Worm (Caenorhabditis elegans) whole organism, L1 larva: ENCODE data around the gene blos-8.

Source experiments
- aly-2 ChIP-seq: fragments of 150-350 bp; optimal IDR thresholded peaks from 2 replicates; lab custom pipeline; 2014; ENCODE audit warnings: missing biosample characterization, missing genetic modification characterization
- blmp-1 ChIP-seq: fragments of 150-350 bp; optimal IDR thresholded peaks from 2 replicates; lab custom pipeline; 2014; ENCODE audit warnings: missing biosample characterization, missing genetic modification characterization
- ceh-63 ChIP-seq: fragments of 200-800 bp; sonication (Bioruptor generic); optimal IDR thresholded peaks from 2 replicates; lab custom pipeline; 2018; ENCODE audit warnings: mild to moderate bottlenecking, missing genetic modification characterization, missing compliant biosample characterization
- ceh-82 ChIP-seq, 3 experiments: fragments of 150-350 bp in 1 of 3; sonication (generic microtip) in 2 of 3; optimal IDR thresholded peaks; 2 replicates each; lab custom pipeline; 2014 to 2017; ENCODE audit warnings: missing biosample characterization in 3 of 3, missing genetic modification characterization in 3 of 3
- ces-1 ChIP-seq: fragments of 150-350 bp; optimal IDR thresholded peaks from 2 replicates; lab custom pipeline; 2014; ENCODE audit warnings: missing biosample characterization, missing genetic modification reagents, missing genetic modification characterization
- dpl-1 ChIP-seq, 3 experiments: fragments of 150-350 bp in 2 of 3; sonication (generic microtip) in 1 of 3; optimal IDR thresholded peaks; 2 replicates each; lab custom pipeline; 2014 to 2017; ENCODE audit warnings: missing biosample characterization in 3 of 3, missing genetic modification characterization in 3 of 3, missing genetic modification reagents in 3 of 3
- dsc-1 ChIP-seq: sonication (generic microtip); optimal IDR thresholded peaks from 2 replicates; lab custom pipeline; 2016; ENCODE audit warnings: mild to moderate bottlenecking, missing genetic modification characterization, missing compliant biosample characterization
- efl-1 ChIP-seq, 4 experiments: fragments of 150-350 bp; optimal IDR thresholded peaks in 3 of 4; peaks in 1 of 4; 1 replicate in 1 of 4; 2 replicates in 3 of 4; lab custom pipeline; 2014; ENCODE audit warnings: missing biosample characterization in 2 of 4, missing genetic modification characterization in 2 of 4, missing genetic modification reagents in 2 of 4
- efl-3 ChIP-seq: fragments of 200-800 bp; sonication (Bioruptor generic); optimal IDR thresholded peaks from 2 replicates; lab custom pipeline; 2018; ENCODE audit warnings: mild to moderate bottlenecking, missing genetic modification characterization, missing compliant biosample characterization
- egl-27 ChIP-seq, 2 experiments: fragments of 150-350 bp in 1 of 2; sonication (generic microtip); optimal IDR thresholded peaks; 3 replicates each; lab custom pipeline; 2017 to 2018; ENCODE audit warnings: missing biosample characterization in 2 of 2, missing genetic modification characterization in 2 of 2, missing genetic modification reagents in 2 of 2
- elt-2 ChIP-seq: sonication (generic microtip); optimal IDR thresholded peaks from 2 replicates; lab custom pipeline; 2016; ENCODE audit warnings: missing genetic modification characterization, mild to moderate bottlenecking, inconsistent platforms, missing compliant biosample characterization, missing genetic modification reagents
- elt-3 ChIP-seq, 6 experiments: fragments of 150-350 bp in 1 of 6; sonication (generic microtip); optimal IDR thresholded peaks; 2 replicates each; lab custom pipeline; 2017 to 2018; ENCODE audit warnings: missing biosample characterization in 6 of 6, missing genetic modification characterization in 6 of 6, inconsistent platforms in 1 of 6
- fkh-10 ChIP-seq: sonication (generic microtip); optimal IDR thresholded peaks from 2 replicates; lab custom pipeline; 2017; ENCODE audit warnings: missing biosample characterization, missing genetic modification reagents, missing genetic modification characterization
- fkh-8 ChIP-seq: sonication (generic microtip); optimal IDR thresholded peaks from 2 replicates; lab custom pipeline; 2016; ENCODE audit warnings: mild to moderate bottlenecking, missing genetic modification characterization, missing compliant biosample characterization
- hpl-2 ChIP-seq: fragments of 150-350 bp; optimal IDR thresholded peaks from 2 replicates; lab custom pipeline; 2014; ENCODE audit warnings: missing biosample characterization, missing genetic modification reagents, missing genetic modification characterization
- irx-1 ChIP-seq: sonication (generic microtip); optimal IDR thresholded peaks from 2 replicates; lab custom pipeline; 2016; ENCODE audit warnings: missing genetic modification characterization, missing compliant biosample characterization
- lin-13 ChIP-seq: fragments of 150-350 bp; optimal IDR thresholded peaks from 2 replicates; lab custom pipeline; 2014; ENCODE audit warnings: missing biosample characterization, missing genetic modification reagents, missing genetic modification characterization
- lin-14 ChIP-seq: fragments of 200-800 bp; sonication (Bioruptor generic); optimal IDR thresholded peaks from 2 replicates; lab custom pipeline; 2018; ENCODE audit warnings: mild to moderate bottlenecking, missing genetic modification characterization, moderate library complexity, missing compliant biosample characterization
- lin-15B ChIP-seq: fragments of 150-350 bp; sonication (generic microtip); optimal IDR thresholded peaks from 3 replicates; lab custom pipeline; 2014; ENCODE audit warnings: missing biosample characterization, missing genetic modification characterization
- lin-35 ChIP-seq, 2 experiments: fragments of 150-350 bp; optimal IDR thresholded peaks; 2 replicates each; lab custom pipeline; 2014; ENCODE audit warnings: missing biosample characterization in 2 of 2, missing genetic modification characterization in 2 of 2, missing genetic modification reagents in 2 of 2
- lsy-2 ChIP-seq, 2 experiments: fragments of 150-350 bp; optimal IDR thresholded peaks; 2 replicates each; lab custom pipeline; 2014; ENCODE audit warnings: missing biosample characterization in 2 of 2, missing genetic modification characterization in 2 of 2
- mdl-1 ChIP-seq, 2 experiments: fragments of 150-350 bp; optimal IDR thresholded peaks; 2 replicates each; lab custom pipeline; 2014 to 2017; ENCODE audit warnings: missing biosample characterization in 2 of 2, missing genetic modification characterization in 2 of 2, inconsistent platforms in 1 of 2
- mep-1 ChIP-seq: fragments of 150-350 bp; optimal IDR thresholded peaks from 2 replicates; lab custom pipeline; 2014; ENCODE audit warnings: missing biosample characterization, missing genetic modification characterization
- nhr-12 ChIP-seq: sonication (generic microtip); optimal IDR thresholded peaks from 2 replicates; lab custom pipeline; 2017; ENCODE audit warnings: missing biosample characterization, missing genetic modification characterization
- nhr-19 ChIP-seq: fragments of 200-800 bp; sonication (Bioruptor generic); conservative IDR thresholded peaks from 2 replicates; pipeline ENCODE4 v1.3.6; 2022; ENCODE audit warnings: missing genetic modification characterization, missing compliant biosample characterization
- nhr-20 ChIP-seq: sonication (generic microtip); optimal IDR thresholded peaks from 2 replicates; lab custom pipeline; 2016; ENCODE audit warnings: mild to moderate bottlenecking, missing genetic modification characterization, missing compliant biosample characterization
- nhr-237 ChIP-seq: fragments of 150-350 bp; optimal IDR thresholded peaks from 2 replicates; lab custom pipeline; 2014; ENCODE audit warnings: missing biosample characterization, missing genetic modification characterization
- nhr-28 ChIP-seq: fragments of 150-350 bp; optimal IDR thresholded peaks from 2 replicates; lab custom pipeline; 2014; ENCODE audit warnings: missing biosample characterization, missing genetic modification characterization
- nhr-47 ChIP-seq: sonication (generic microtip); optimal IDR thresholded peaks from 2 replicates; lab custom pipeline; 2016; ENCODE audit warnings: mild to moderate bottlenecking, missing genetic modification characterization, moderate library complexity, missing compliant biosample characterization
- nhr-71 ChIP-seq: sonication (generic microtip); optimal IDR thresholded peaks from 2 replicates; lab custom pipeline; 2016; ENCODE audit warnings: mild to moderate bottlenecking, missing genetic modification characterization, moderate library complexity, missing compliant biosample characterization
- nhr-85 ChIP-seq: sonication (generic microtip); peaks from one replicate; lab custom pipeline; 2016; ENCODE audit warnings: missing genetic modification characterization, inconsistent platforms, missing compliant biosample characterization
- pax-3 ChIP-seq: fragments of 200-800 bp; sonication (Bioruptor generic); optimal IDR thresholded peaks from 2 replicates; lab custom pipeline; 2018; ENCODE audit warnings: mild to moderate bottlenecking, missing genetic modification characterization, moderate library complexity, missing compliant biosample characterization
- rnt-1 ChIP-seq: sonication (generic microtip); optimal IDR thresholded peaks from 2 replicates; lab custom pipeline; 2016; ENCODE audit warnings: mild to moderate bottlenecking, missing genetic modification characterization, moderate library complexity, missing compliant biosample characterization
- snu-23 ChIP-seq: sonication (generic microtip); optimal IDR thresholded peaks from 2 replicates; lab custom pipeline; 2016; ENCODE audit warnings: missing genetic modification characterization, missing compliant biosample characterization
- sup-37 ChIP-seq: fragments of 200-800 bp; sonication (Bioruptor generic); optimal IDR thresholded peaks from 2 replicates; lab custom pipeline; 2018; ENCODE audit warnings: mild to moderate bottlenecking, missing genetic modification characterization, missing compliant biosample characterization
- swsn-7 ChIP-seq: sonication (generic microtip); optimal IDR thresholded peaks from 2 replicates; lab custom pipeline; 2016; ENCODE audit warnings: missing genetic modification characterization, missing compliant biosample characterization
- tbx-2 ChIP-seq: sonication (generic microtip); optimal IDR thresholded peaks from 2 replicates; lab custom pipeline; 2016; ENCODE audit warnings: missing genetic modification characterization, missing compliant biosample characterization
- tlp-1 ChIP-seq: fragments of 150-350 bp; optimal IDR thresholded peaks from 2 replicates; lab custom pipeline; 2014; ENCODE audit warnings: missing biosample characterization, missing genetic modification characterization
- unc-130 ChIP-seq: fragments of 150-350 bp; optimal IDR thresholded peaks from 2 replicates; lab custom pipeline; 2017; ENCODE audit warnings: missing biosample characterization, missing genetic modification characterization, inconsistent platforms
- unc-30 ChIP-seq: sonication (generic microtip); optimal IDR thresholded peaks from 2 replicates; lab custom pipeline; 2017; ENCODE audit warnings: missing biosample characterization, missing genetic modification characterization
- unc-62 ChIP-seq: fragments of 150-350 bp; optimal IDR thresholded peaks from 2 replicates; lab custom pipeline; 2014; ENCODE audit warnings: missing biosample characterization, missing genetic modification reagents, missing genetic modification characterization
- unc-98 ChIP-seq: fragments of 200-800 bp; sonication (Bioruptor generic); IDR thresholded peaks from 2 replicates; pipeline ENCODE4 v1.3.6; 2022; ENCODE audit warnings: missing genetic modification characterization, missing compliant biosample characterization
- xbp-1 ChIP-seq: sonication (generic microtip); optimal IDR thresholded peaks from 2 replicates; lab custom pipeline; 2016; ENCODE audit warnings: missing genetic modification characterization, missing compliant biosample characterization
- zag-1 ChIP-seq: fragments of 150-350 bp; optimal IDR thresholded peaks from 2 replicates; lab custom pipeline; 2014; ENCODE audit warnings: missing biosample characterization, missing genetic modification characterization
- ztf-4 ChIP-seq: fragments of 150-350 bp; optimal IDR thresholded peaks from 2 replicates; lab custom pipeline; 2014; ENCODE audit warnings: missing biosample characterization, missing genetic modification characterization

Gene blos-8

ce11 chrX:15385807-15386349 lies 45.1 kb downstream of the blos-8 start (continued):
- TF ChIP-seq xbp-1 (peak; percentile 28), sup-37 (GFP tag; lab: Kevin White, UChicago) (no peak), pax-3 (tag; lab: Kevin White, UChicago) (no peak), lin-14 (GFP tag; lab: Kevin White, UChicago) (peak; percentile 94), nhr-237 (tag; lab: Kevin White, UChicago) (no peak), fkh-8 (tag; lab: Kevin White, UChicago) (peak; percentile 50), ces-1 (GFP tag; lab: Kevin White, UChicago) (no peak), hpl-2 (no peak), swsn-7 (peak; percentile 54), lin-13 (GFP tag; lab: Kevin White, UChicago) (no peak), nhr-12 (tag; lab: Kevin White, UChicago) (no peak), dsc-1 (tag; lab: Kevin White, UChicago) (no peak), efl-3 (GFP tag; lab: Kevin White, UChicago) (no peak), zag-1 (tag; lab: Kevin White, UChicago) (no peak), ceh-63 (GFP tag; lab: Kevin White, UChicago) (no peak), blmp-1 (no peak), snu-23 (GFP tag; lab: Kevin White, UChicago) (peak; percentile 26), nhr-28 (tag; lab: Kevin White, UChicago) (no peak), tbx-2 (tag; lab: Kevin White, UChicago) (peak; percentile 60), fkh-10 (peak; percentile 87), nhr-47 (peak; percentile 61)
- TF ChIP-seq, all 84 proteins: peak for 20

- TF ChIP-seq nhr-85 (peak; percentile 4), pax-3 (tag; lab: Kevin White, UChicago) (no peak)
Measured at ce11 chrX:15385379-15385778, 45.6 kb downstream of the blos-8 start.

DNA sequence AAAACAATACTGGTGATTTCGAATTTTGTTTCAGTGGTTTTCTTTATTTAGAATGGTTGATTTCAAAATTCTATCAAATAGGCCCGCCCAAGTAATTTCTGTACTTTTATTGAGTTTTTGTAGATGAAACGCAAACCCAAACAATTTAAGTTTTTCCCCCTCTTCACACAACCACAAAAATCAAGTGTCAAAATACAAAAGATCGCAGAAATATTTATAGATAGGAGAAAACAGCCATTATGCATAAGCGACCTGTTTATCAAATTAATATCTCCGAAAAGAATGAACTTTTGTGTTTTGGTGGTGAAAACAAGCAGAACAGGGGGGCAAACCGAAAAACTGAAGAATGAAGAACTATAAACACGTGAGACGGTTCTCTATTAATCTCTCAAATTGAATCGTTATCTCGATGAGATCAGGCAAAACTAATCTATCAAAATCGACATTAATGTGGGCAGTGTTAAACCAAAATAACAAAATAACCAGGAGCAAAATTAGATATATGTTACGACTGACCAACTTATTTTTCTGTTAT lies 46.8 kb downstream of the blos-8 start:
- peak; percentile 81 for TF ChIP-seq blmp-1
- peak in 2 of 6 experiments; percentile 14 to 56 for TF ChIP-seq elt-3 (tag; optimal IDR thresholded peaks at IDR 0.05; lab: Kevin White, UChicago)
- TF ChIP-seq dpl-1 (GFP tag; optimal IDR thresholded peaks at IDR 0.05; lab: Kevin White, UChicago), result no peak
- TF ChIP-seq snu-23 (GFP tag; lab: Kevin White, UChicago), result peak; percentile 26
- TF ChIP-seq aly-2 (tag; lab: Kevin White, UChicago), result no peak
- peak; percentile 68 for TF ChIP-seq nhr-71 (tag; lab: Kevin White, UChicago)
- no peak for TF ChIP-seq egl-27 (tag; optimal IDR thresholded peaks at IDR 0.05; lab: Kevin White, UChicago)
- TF ChIP-seq lin-14 (GFP tag; lab: Kevin White, UChicago), result peak; percentile 55
- no peak for TF ChIP-seq nhr-28 (tag; lab: Kevin White, UChicago)
- TF ChIP-seq nhr-47, result no peak
- TF ChIP-seq tlp-1 (tag; lab: Kevin White, UChicago), result no peak
- TF ChIP-seq efl-1 (optimal IDR thresholded peaks at IDR 0.05; lab: Kevin White, UChicago), result no peak
- TF ChIP-seq efl-1 (GFP tag; optimal IDR thresholded peaks at IDR 0.05 in 1 of 2; lab: Kevin White, UChicago), result peak in 1 of 2 experiments; percentile 31
- peak; percentile 86 for TF ChIP-seq nhr-85
- TF ChIP-seq ceh-82 (tag; optimal IDR thresholded peaks at IDR 0.05; lab: Kevin White, UChicago), result no peak
- peak; percentile 20 for TF ChIP-seq nhr-20
- TF ChIP-seq lin-35 (GFP tag; optimal IDR thresholded peaks at IDR 0.05; lab: Kevin White, UChicago), result no peak
- TF ChIP-seq, all 84 proteins: peak for 8

ce11 chrX:15382914-15383313 lies 48.1 kb downstream of the blos-8 start:
- TF ChIP-seq unc-130 (tag; lab: Kevin White, UChicago) (peak; percentile 30), lsy-2 (tag; optimal IDR thresholded peaks at IDR 0.05; lab: Kevin White, UChicago) (peak in 1 of 2 experiments; percentile 12), nhr-28 (tag; lab: Kevin White, UChicago) (no peak), lin-15B (tag; lab: Kevin White, UChicago) (no peak), mep-1 (tag; lab: Kevin White, UChicago) (no peak), rnt-1 (tag; lab: Kevin White, UChicago) (peak; percentile 35), ceh-82 (tag; optimal IDR thresholded peaks at IDR 0.05; lab: Kevin White, UChicago) (peak in 1 of 3 experiments; percentile 22), elt-2 (tag; lab: Kevin White, UChicago) (peak; percentile 35), irx-1 (tag; lab: Kevin White, UChicago) (no peak), mdl-1 (tag; optimal IDR thresholded peaks at IDR 0.05; lab: Kevin White, UChicago) (no peak), hpl-2 (no peak), nhr-19 (GFP tag; lab: Robert Waterston, UW) (no peak), ceh-63 (GFP tag; lab: Kevin White, UChicago) (no peak), sup-37 (GFP tag; lab: Kevin White, UChicago) (no peak), lin-14 (GFP tag; lab: Kevin White, UChicago) (peak; percentile 62), unc-62 (no peak), ztf-4 (tag; lab: Kevin White, UChicago) (no peak), nhr-71 (tag; lab: Kevin White, UChicago) (peak; percentile 33), unc-98 (GFP tag; lab: Robert Waterston, UW) (no peak), unc-30 (tag; lab: Kevin White, UChicago) (no peak)
